Fruit fly (Drosophila melanogaster): ENCODE data around the gene Imp.
A peak's percentile ranks its signal among the peaks of the same experiment; 100 is the strongest.

Imp gene

DNA sequence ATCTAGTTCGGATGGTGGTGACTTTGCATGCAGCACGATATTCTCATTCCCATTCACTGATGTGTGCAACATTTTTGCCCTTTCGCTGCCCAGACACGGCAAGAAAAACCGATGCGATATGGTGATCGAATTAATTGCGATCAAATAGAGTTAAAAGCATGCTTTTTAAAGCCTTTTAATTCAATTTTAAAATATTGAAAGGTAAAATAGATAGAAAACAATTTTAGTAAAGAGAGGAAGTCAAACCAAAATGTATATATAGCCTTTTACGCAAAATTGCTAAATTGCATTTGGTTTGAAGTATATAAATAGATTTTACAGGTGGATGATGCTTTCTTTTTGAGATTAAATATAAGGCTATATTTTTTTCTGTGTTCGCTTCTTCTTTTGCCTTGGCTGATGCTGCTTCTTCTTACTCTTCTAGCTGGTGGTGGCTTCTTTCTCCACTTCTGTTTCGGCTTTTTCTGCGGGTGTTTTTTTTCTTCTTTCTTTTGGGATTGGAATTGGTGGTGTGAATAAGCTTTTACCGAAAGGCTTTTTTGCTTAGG, 83.0 kb downstream of the Imp start:
- no peak for TF ChIP-seq CG14711 (tag; optimal IDR thresholded peaks at IDR 0.05)

dm6 chrX:10739614-10740436, 84.3 kb downstream of the Imp start:
- TF ChIP-seq CG12768 (GFP tag; optimal IDR thresholded peaks at IDR 0.05) (no peak), ovo (GFP tag; optimal IDR thresholded peaks at IDR 0.05) (peak; percentile 11), cic (GFP tag; optimal IDR thresholded peaks at IDR 0.05) (peak; percentile 63)

- no peak for TF ChIP-seq cic (GFP tag; optimal IDR thresholded peaks at IDR 0.05)
- no peak for TF ChIP-seq CG33017 (tag; optimal IDR thresholded peaks at IDR 0.05)
- no peak for TF ChIP-seq CG14711 (tag; optimal IDR thresholded peaks at IDR 0.05)
- TF ChIP-seq Crg-1 (GFP tag; optimal IDR thresholded peaks at IDR 0.05), result no peak
- TF ChIP-seq Mnt (GFP tag; optimal IDR thresholded peaks at IDR 0.05), result no peak
- no peak for TF ChIP-seq pad (GFP tag; optimal IDR thresholded peaks at IDR 0.05)
- TF ChIP-seq CG12768 (GFP tag; optimal IDR thresholded peaks at IDR 0.05), result peak; percentile 2
Observed at dm6 chrX:10738835-10739371, 85.2 kb downstream of the Imp start.

- no peak for TF ChIP-seq toe (GFP tag; optimal IDR thresholded peaks at IDR 0.05)
- no peak for TF ChIP-seq tj (GFP tag; optimal IDR thresholded peaks at IDR 0.05)
- TF ChIP-seq CG7045 (GFP tag; optimal IDR thresholded peaks at IDR 0.05), result no peak
- TF ChIP-seq cic (GFP tag; optimal IDR thresholded peaks at IDR 0.05), result no peak
- TF ChIP-seq kay (GFP tag; ENCODE audit: borderline replicate concordance), result no peak
- TF ChIP-seq CG12768 (GFP tag; optimal IDR thresholded peaks at IDR 0.05), result no peak
- no peak for TF ChIP-seq bab1 (GFP tag; optimal IDR thresholded peaks at IDR 0.05)
- no peak for TF ChIP-seq Hr96 (GFP tag; optimal IDR thresholded peaks at IDR 0.05)
- no peak for TF ChIP-seq CG7101 (tag; optimal IDR thresholded peaks at IDR 0.05)
- TF ChIP-seq pad (GFP tag; optimal IDR thresholded peaks at IDR 0.05), result no peak
- TF ChIP-seq CG33017 (tag; optimal IDR thresholded peaks at IDR 0.05), result no peak
- TF ChIP-seq CG14711 (tag; optimal IDR thresholded peaks at IDR 0.05), result no peak
Observed at dm6 chrX:10738151-10738430, 86.0 kb downstream of the Imp start.

Measured in whole organism, adult.